Worm (Caenorhabditis elegans) whole organism, young adult: ENCODE results near the gene fozi-1.
A peak's percentile ranks its signal among the peaks of the same experiment; 100 is the strongest.

ENCODE experiments used
- B0336.3 ChIP-seq: fragments of 200-800 bp; sonication (Bioruptor generic); IDR thresholded peaks from 2 replicates; pipeline ENCODE4 v1.3.6; 2022; ENCODE audit warnings: missing genetic modification characterization, missing compliant biosample characterization
- C06A6.2 ChIP-seq: fragments of 200-800 bp; sonication (Bioruptor generic); conservative IDR thresholded peaks from 2 replicates; pipeline ENCODE4 v1.3.6; 2022; ENCODE audit warnings: missing genetic modification characterization, missing compliant biosample characterization
- D2030.7 ChIP-seq: fragments of 200-800 bp; sonication (Bioruptor generic); IDR thresholded peaks from 2 replicates; pipeline ENCODE4 v1.3.6; 2022; ENCODE audit warnings: missing genetic modification reagents, missing genetic modification characterization, missing compliant biosample characterization
- F23B12.7 ChIP-seq: sonication (generic microtip); optimal IDR thresholded peaks from 2 replicates; lab custom pipeline; 2017; ENCODE audit warnings: missing genetic modification characterization, mild to moderate bottlenecking, missing compliant biosample characterization, antibody characterized with exemption, moderate library complexity; ENCODE audit not compliant: insufficient read depth
- F37B4.10 ChIP-seq: fragments of 200-800 bp; sonication (Bioruptor generic); IDR thresholded peaks from 2 replicates; pipeline ENCODE4 v1.3.6; 2022; ENCODE audit warnings: missing genetic modification characterization, missing compliant biosample characterization
- F52B5.7 ChIP-seq: sonication (generic microtip); optimal IDR thresholded peaks from 2 replicates; lab custom pipeline; 2016; ENCODE audit warnings: mild to moderate bottlenecking, missing genetic modification characterization, missing compliant biosample characterization
- K11D2.4 ChIP-seq: fragments of 200-800 bp; sonication (Bioruptor generic); IDR thresholded peaks from 2 replicates; pipeline ENCODE4 v1.3.6; 2022; ENCODE audit warnings: missing genetic modification reagents, missing genetic modification characterization, missing compliant biosample characterization
- Y53F4B.3 ChIP-seq: fragments of 200-800 bp; sonication (Bioruptor generic); IDR thresholded peaks from 2 replicates; pipeline ENCODE4 v1.3.6; 2022; ENCODE audit warnings: missing genetic modification reagents, missing genetic modification characterization, missing compliant biosample characterization
- Y56A3A.18 ChIP-seq: fragments of 200-800 bp; sonication (Bioruptor generic); IDR thresholded peaks from 2 replicates; pipeline ENCODE4 v1.3.6; 2022; ENCODE audit warnings: missing genetic modification reagents, missing genetic modification characterization, missing compliant biosample characterization
- ama-1 ChIP-seq, 3 experiments: fragments of 150-350 bp in 1 of 3; sonication (generic microtip) in 2 of 3; optimal IDR thresholded peaks; 2 replicates each; lab custom pipeline; 2014 to 2018; ENCODE audit warnings: missing biosample characterization in 2 of 3, missing genetic modification characterization in 2 of 3, missing genetic modification reagents in 2 of 3
- aptf-2 ChIP-seq: fragments of 200-800 bp; sonication (Bioruptor generic); conservative IDR thresholded peaks from 2 replicates; pipeline ENCODE4 v1.3.6; 2022; ENCODE audit warnings: missing genetic modification reagents, missing genetic modification characterization, missing compliant biosample characterization
- bed-1 ChIP-seq: fragments of 200-800 bp; sonication (Bioruptor generic); IDR thresholded peaks from 2 replicates; pipeline ENCODE4 v1.3.6; 2022; ENCODE audit warnings: missing genetic modification reagents, missing genetic modification characterization, missing compliant biosample characterization
- cebp-1 ChIP-seq, 2 experiments: fragments of 200-800 bp in 1 of 2; sonication (Bioruptor generic) in 1 of 2; sonication (generic microtip) in 1 of 2; IDR thresholded peaks in 1 of 2; optimal IDR thresholded peaks in 1 of 2; 2 replicates each; pipeline versions ENCODE4 v1.3.6 to Lab custom; 2017 to 2022; ENCODE audit warnings: missing compliant biosample characterization in 2 of 2, missing genetic modification characterization in 2 of 2, mild to moderate bottlenecking in 1 of 2, missing genetic modification reagents in 1 of 2, moderate library complexity in 1 of 2
- ceh-27 ChIP-seq: fragments of 200-800 bp; sonication (Bioruptor generic); optimal IDR thresholded peaks from 2 replicates; lab custom pipeline; 2018; ENCODE audit warnings: mild to moderate bottlenecking, missing genetic modification characterization, moderate library complexity, missing compliant biosample characterization
- dpff-1 ChIP-seq: sonication (generic microtip); optimal IDR thresholded peaks from 2 replicates; lab custom pipeline; 2017; ENCODE audit warnings: mild to moderate bottlenecking, missing genetic modification characterization, missing compliant biosample characterization
- dpl-1 ChIP-seq: fragments of 150-350 bp; optimal IDR thresholded peaks from 2 replicates; lab custom pipeline; 2014; ENCODE audit warnings: missing biosample characterization, missing genetic modification reagents, missing genetic modification characterization
- fkh-3 ChIP-seq: sonication (generic microtip); optimal IDR thresholded peaks from 2 replicates; lab custom pipeline; 2016; ENCODE audit warnings: mild to moderate bottlenecking, missing genetic modification characterization, missing compliant biosample characterization
- gei-17 ChIP-seq: fragments of 200-800 bp; sonication (Bioruptor generic); optimal IDR thresholded peaks from 2 replicates; lab custom pipeline; 2018; ENCODE audit warnings: mild to moderate bottlenecking, missing genetic modification characterization, missing compliant biosample characterization
- hlh-26 ChIP-seq: fragments of 200-800 bp; sonication (Bioruptor generic); conservative IDR thresholded peaks from 2 replicates; pipeline ENCODE4 v1.3.6; 2022; ENCODE audit warnings: missing genetic modification reagents, missing genetic modification characterization, missing compliant biosample characterization
- hmg-1.2 ChIP-seq: fragments of 200-800 bp; sonication (Bioruptor generic); IDR thresholded peaks from 2 replicates; pipeline ENCODE4 v1.3.6; 2022; ENCODE audit warnings: missing genetic modification reagents, missing genetic modification characterization, missing compliant biosample characterization
- lsy-27 ChIP-seq: sonication (generic microtip); optimal IDR thresholded peaks from 2 replicates; lab custom pipeline; 2017; ENCODE audit warnings: missing genetic modification characterization, mild to moderate bottlenecking, missing compliant biosample characterization, antibody characterized with exemption, missing genotype, borderline replicate concordance; ENCODE audit not compliant: insufficient read depth
- madf-3 ChIP-seq: fragments of 200-800 bp; sonication (Bioruptor generic); IDR thresholded peaks from 2 replicates; pipeline ENCODE4 v1.3.6; 2022; ENCODE audit warnings: missing genetic modification reagents, missing genetic modification characterization, missing compliant biosample characterization
- mel-28 ChIP-seq: sonication (generic microtip); optimal IDR thresholded peaks from 2 replicates; lab custom pipeline; 2016; ENCODE audit warnings: borderline replicate concordance, mild to moderate bottlenecking, missing genetic modification characterization, missing compliant biosample characterization
- nhr-27 ChIP-seq: fragments of 200-800 bp; sonication (Bioruptor generic); optimal IDR thresholded peaks from 2 replicates; lab custom pipeline; 2018; ENCODE audit warnings: mild to moderate bottlenecking, missing genetic modification characterization, moderate library complexity, missing compliant biosample characterization
- nhr-80 ChIP-seq: sonication (generic microtip); optimal IDR thresholded peaks from 2 replicates; lab custom pipeline; 2016; ENCODE audit warnings: missing genetic modification characterization, missing compliant biosample characterization
- pbrm-1 ChIP-seq: fragments of 200-800 bp; sonication (Bioruptor generic); IDR thresholded peaks from 2 replicates; pipeline ENCODE4 v1.3.6; 2022; ENCODE audit warnings: missing genetic modification reagents, missing genetic modification characterization, missing compliant biosample characterization
- rcor-1 ChIP-seq: fragments of 200-800 bp; sonication (Bioruptor generic); IDR thresholded peaks from 2 replicates; pipeline ENCODE4 v1.3.6; 2022; ENCODE audit warnings: missing genetic modification reagents, missing genetic modification characterization, missing compliant biosample characterization
- sdz-38 ChIP-seq: sonication (generic microtip); optimal IDR thresholded peaks from 2 replicates; lab custom pipeline; 2016; ENCODE audit warnings: missing genotype, missing genetic modification characterization, missing compliant biosample characterization
- tlf-1 ChIP-seq: fragments of 200-800 bp; sonication (Bioruptor generic); optimal IDR thresholded peaks from 2 replicates; lab custom pipeline; 2018; ENCODE audit warnings: mild to moderate bottlenecking, missing genetic modification characterization, missing compliant biosample characterization
- unc-62 ChIP-seq: fragments of 150-350 bp; optimal IDR thresholded peaks from 2 replicates; lab custom pipeline; 2014; ENCODE audit warnings: missing biosample characterization, missing genetic modification reagents, missing genetic modification characterization
- ztf-25 ChIP-seq: fragments of 200-800 bp; sonication (Bioruptor generic); IDR thresholded peaks from 2 replicates; pipeline ENCODE4 v1.3.6; 2022; ENCODE audit warnings: missing genetic modification reagents, missing genetic modification characterization, missing compliant biosample characterization
- ztf-28 ChIP-seq: fragments of 200-800 bp; sonication (Bioruptor generic); IDR thresholded peaks from 2 replicates; pipeline ENCODE4 v1.3.6; 2022; ENCODE audit warnings: missing genetic modification reagents, missing genetic modification characterization, missing compliant biosample characterization
- ztf-3 ChIP-seq: fragments of 200-800 bp; sonication (Bioruptor generic); optimal IDR thresholded peaks from 2 replicates; lab custom pipeline; 2018; ENCODE audit warnings: mild to moderate bottlenecking, missing genetic modification characterization, missing compliant biosample characterization
- ztf-6 ChIP-seq: fragments of 200-800 bp; sonication (Bioruptor generic); IDR thresholded peaks from 2 replicates; pipeline ENCODE4 v1.3.6; 2022; ENCODE audit warnings: missing genetic modification reagents, missing genetic modification characterization, missing compliant biosample characterization

The fozi-1 gene

ce11 chrIII:9242675-9243074 is 38.9 kb upstream of the fozi-1 start, which contains the start of gene dat-1:
dat-1 (plus strand) TSS chrIII:9242975.
- TF ChIP-seq gei-17 (no peak), C06A6.2 (no peak), ztf-3 (GFP tag; lab: Kevin White, UChicago) (no peak), D2030.7 (no peak), nhr-27 (no peak)

ce11 chrIII:9247221-9247620 is 34.4 kb upstream of the fozi-1 start, which contains the start of gene T02C1.1:
T02C1.1 (plus strand) TSS chrIII:9247525.
- no peak for TF ChIP-seq Y56A3A.18 (GFP tag; lab: Robert Waterston, UW)
- no peak for TF ChIP-seq B0336.3 (GFP tag; lab: Robert Waterston, UW)
- no peak for TF ChIP-seq ceh-27 (GFP tag; lab: Kevin White, UChicago)
- no peak for TF ChIP-seq ztf-6 (GFP tag; lab: Robert Waterston, UW)
- no peak for TF ChIP-seq tlf-1
- no peak for TF ChIP-seq sdz-38 (tag; lab: Kevin White, UChicago)
- no peak for TF ChIP-seq fkh-3
- TF ChIP-seq bed-1 (GFP tag; lab: Robert Waterston, UW) = no peak
- no peak for TF ChIP-seq F37B4.10 (GFP tag; lab: Robert Waterston, UW)
- no peak for TF ChIP-seq hmg-1.2
- no peak for TF ChIP-seq pbrm-1 (GFP tag; lab: Robert Waterston, UW)
- no peak for TF ChIP-seq dpl-1 (GFP tag; lab: Kevin White, UChicago)

ce11 chrIII:9250729-9251128 is 30.9 kb upstream of the fozi-1 start, which contains the start of gene T02C1.2:
T02C1.2 (plus strand) TSS chrIII:9251029.
- no peak for TF ChIP-seq hlh-26 (GFP tag; lab: Robert Waterston, UW)
- TF ChIP-seq sdz-38 (tag; lab: Kevin White, UChicago) = no peak
- TF ChIP-seq unc-62 = no peak
- no peak for TF ChIP-seq F52B5.7 (tag; lab: Kevin White, UChicago)
- no peak for TF ChIP-seq cebp-1 (GFP tag; IDR thresholded peaks at IDR 0.05; lab: Robert Waterston, UW)
- TF ChIP-seq cebp-1 (tag; optimal IDR thresholded peaks at IDR 0.05; lab: Kevin White, UChicago) = no peak
- TF ChIP-seq fkh-3 = no peak
- TF ChIP-seq ztf-3 (GFP tag; lab: Kevin White, UChicago) = no peak
- TF ChIP-seq Y53F4B.3 (GFP tag; lab: Robert Waterston, UW) = no peak
- TF ChIP-seq lsy-27 (tag; lab: Kevin White, UChicago) = no peak

DNA sequence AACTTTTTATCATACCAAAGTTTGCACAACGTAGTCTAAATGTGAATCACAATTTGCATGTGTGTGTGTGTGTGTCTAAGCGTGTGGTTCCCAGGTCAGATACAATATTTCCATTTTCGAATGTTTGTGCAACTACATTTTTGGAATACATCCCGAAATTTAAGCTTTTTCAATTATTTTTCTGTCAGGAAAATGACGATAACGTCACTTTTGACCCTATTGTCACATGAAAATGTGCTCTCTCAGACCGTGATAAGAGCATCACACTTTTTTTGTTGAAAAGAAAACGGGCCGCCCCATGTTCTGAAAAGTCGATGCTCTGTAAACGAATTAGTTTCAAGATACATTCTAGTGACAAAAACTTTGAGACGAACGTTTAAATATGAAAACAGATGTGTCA is 26.6 kb upstream of the fozi-1 start:
- TF ChIP-seq ztf-28 (GFP tag; lab: Robert Waterston, UW) (no peak), madf-3 (GFP tag; lab: Robert Waterston, UW) (no peak), nhr-80 (tag; lab: Kevin White, UChicago) (peak; percentile 69)

DNA sequence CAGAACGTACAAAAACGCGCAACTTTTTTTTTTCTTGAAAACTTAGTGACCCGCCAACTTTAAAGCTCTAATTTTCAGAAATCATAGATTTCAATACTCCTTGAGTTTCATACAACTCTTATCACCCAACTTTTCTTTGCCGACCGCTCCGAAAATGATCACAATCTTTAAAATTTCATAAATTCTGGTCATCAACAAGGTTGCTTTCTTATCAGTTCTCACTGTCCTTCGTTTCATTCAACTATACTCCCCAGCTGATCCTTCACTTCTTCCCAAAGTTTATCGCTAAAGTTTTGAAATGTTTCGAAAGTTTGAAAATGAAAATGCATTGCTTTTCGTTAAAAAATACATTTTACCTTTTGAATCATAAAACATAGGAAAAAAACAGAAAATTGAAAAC is 25.8 kb upstream of the fozi-1 start:
- TF ChIP-seq nhr-80 (tag; lab: Kevin White, UChicago) = peak; percentile 79
- peak; percentile 39; the same call in 1 of the 2 replicates for TF ChIP-seq cebp-1 (GFP tag; IDR thresholded peaks at IDR 0.05; lab: Robert Waterston, UW)
- TF ChIP-seq cebp-1 (tag; optimal IDR thresholded peaks at IDR 0.05; lab: Kevin White, UChicago) = no peak
- TF ChIP-seq F23B12.7 (tag; lab: Kevin White, UChicago) = no peak

DNA sequence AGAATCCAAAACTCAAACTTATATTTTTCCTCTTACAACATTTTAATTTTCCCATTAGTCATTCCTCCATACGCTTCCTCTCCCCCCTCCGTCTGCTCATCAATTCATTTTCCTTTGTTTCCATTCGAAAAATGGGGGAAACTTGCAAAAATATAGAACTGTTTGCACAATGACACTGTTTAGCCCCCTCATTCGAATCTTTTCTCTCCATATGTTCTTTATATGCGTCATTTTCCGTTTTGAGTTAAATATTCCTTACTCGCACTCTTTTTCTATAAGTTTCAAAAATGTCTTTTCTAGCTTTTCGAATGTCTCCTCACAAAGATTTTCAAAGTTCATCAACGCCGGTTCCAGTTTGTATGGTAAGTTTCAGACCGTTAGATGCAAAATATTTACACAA is 24.6 kb upstream of the fozi-1 start, which contains the start of gene M01A8.1:
TSS of gene M01A8.1 (plus strand) at position 301 of the 400 bp plus-strand sequence.
- TF ChIP-seq ama-1 (optimal IDR thresholded peaks at IDR 0.05; lab: Kevin White, UChicago) = no peak
- no peak for TF ChIP-seq ama-1 (GFP tag; optimal IDR thresholded peaks at IDR 0.05; lab: Kevin White, UChicago)
- no peak for TF ChIP-seq Y56A3A.18 (GFP tag; lab: Robert Waterston, UW)
- no peak for TF ChIP-seq dpff-1 (tag; lab: Kevin White, UChicago)
- TF ChIP-seq mel-28 = no peak
- TF ChIP-seq ztf-25 (GFP tag; lab: Robert Waterston, UW) = no peak
- no peak for TF ChIP-seq aptf-2 (GFP tag; lab: Robert Waterston, UW)
- TF ChIP-seq K11D2.4 (GFP tag; lab: Robert Waterston, UW) = no peak
- TF ChIP-seq rcor-1 (GFP tag; lab: Robert Waterston, UW) = no peak
